Fruit fly (Drosophila melanogaster): ENCODE data around the gene CG18563.

- TF ChIP-seq gl (tag; optimal IDR thresholded peaks at IDR 0.05) = no peak
- TF ChIP-seq EcR (GFP tag; optimal IDR thresholded peaks at IDR 0.05) = no peak
- no peak for TF ChIP-seq CG17806 (tag; optimal IDR thresholded peaks at IDR 0.05)
- TF ChIP-seq CG32121 (GFP tag; IDR thresholded peaks at IDR 0.05) = no peak
- no peak for TF ChIP-seq CG8301 (tag; optimal IDR thresholded peaks at IDR 0.05)
- TF ChIP-seq CG15710 (tag; optimal IDR thresholded peaks at IDR 0.05) = no peak
- TF ChIP-seq Snoo (tag; optimal IDR thresholded peaks at IDR 0.05) = no peak
- no peak for TF ChIP-seq CG9948 (tag; optimal IDR thresholded peaks at IDR 0.05)
- TF ChIP-seq CG4496 (GFP tag; IDR thresholded peaks at IDR 0.05) = no peak
- no peak for TF ChIP-seq CG12605 (GFP tag; IDR thresholded peaks at IDR 0.05)
- TF ChIP-seq Pif1B (GFP tag; optimal IDR thresholded peaks at IDR 0.05) = no peak
- TF ChIP-seq CG34367 (tag; optimal IDR thresholded peaks at IDR 0.05) = no peak
- no peak for TF ChIP-seq D1 (tag; optimal IDR thresholded peaks at IDR 0.05)
- no peak for TF ChIP-seq CG13204 (GFP tag; optimal IDR thresholded peaks at IDR 0.05)
Measured at dm6 chr2L:17412533-17412932, 45.3 kb downstream of the CG18563 start, which contains the start of gene Rsph9.

Data from whole organism, pupa.